Worm (Caenorhabditis elegans): ENCODE results near the gene F14H8.8.

DNA sequence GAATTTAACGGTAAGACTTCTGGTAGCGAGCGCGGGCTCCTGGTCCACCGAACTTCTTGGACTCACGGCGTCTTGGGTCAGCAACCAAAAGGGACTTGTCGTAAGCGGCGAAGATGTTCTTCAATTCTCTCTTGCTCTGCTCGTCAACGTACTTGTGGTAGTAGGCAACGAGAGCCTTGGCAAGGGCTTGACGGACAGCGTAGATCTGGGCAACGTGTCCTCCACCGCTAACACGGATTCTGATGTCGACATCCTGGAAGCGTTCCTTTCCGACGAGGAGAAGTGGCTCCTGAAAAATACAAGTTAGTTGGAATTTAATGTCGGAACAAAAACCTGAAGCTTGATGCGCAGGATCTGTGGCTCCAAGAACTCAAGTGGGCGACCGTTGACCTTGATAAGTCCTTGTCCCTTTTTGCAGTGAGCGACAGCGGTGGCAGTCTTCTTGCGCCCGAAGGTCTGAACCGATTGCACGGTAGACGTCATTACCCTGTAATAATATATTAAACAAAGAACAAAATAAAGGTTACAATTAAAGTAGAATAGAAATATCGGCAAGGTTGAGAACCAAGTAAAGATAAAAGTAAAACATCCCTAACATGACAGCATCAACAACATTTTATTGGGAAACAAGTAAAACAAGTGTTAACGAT is 29.1 kb upstream of the F14H8.8 start, which contains the start of gene rps-16:
- TF ChIP-seq unc-62 (GFP tag; optimal IDR thresholded peaks at IDR 0.05) (no peak), ztf-11 (tag; optimal IDR thresholded peaks at IDR 0.05) (no peak), lin-13 (tag; optimal IDR thresholded peaks at IDR 0.05) (no peak), drap-1 (GFP tag; optimal IDR thresholded peaks at IDR 0.05) (no peak), sptf-1 (tag; optimal IDR thresholded peaks at IDR 0.05) (no peak), pha-4 (tag; optimal IDR thresholded peaks at IDR 0.05) (no peak), nhr-12 (tag; optimal IDR thresholded peaks at IDR 0.05) (no peak), nhr-28 (tag; optimal IDR thresholded peaks at IDR 0.05) (no peak), hlh-1 (tag; optimal IDR thresholded peaks at IDR 0.05) (no peak), mep-1 (tag; optimal IDR thresholded peaks at IDR 0.05) (no peak), snpc-4 (tag; optimal IDR thresholded peaks at IDR 0.05) (no peak), ces-1 (GFP tag; optimal IDR thresholded peaks at IDR 0.05) (no peak)

Measured in whole organism, mixed stage, embryonic.